Worm (Caenorhabditis elegans) whole organism, mixed stage, embryonic: ENCODE results near the gene F21C10.9.

Experiments used
- ceh-83 ChIP-seq: fragments of 200-800 bp; sonication (Bioruptor generic); optimal IDR thresholded peaks from 2 replicates; lab custom pipeline; 2018; ENCODE audit warnings: mild to moderate bottlenecking, missing genetic modification characterization, missing compliant biosample characterization
- sptf-1 ChIP-seq: sonication (generic microtip); optimal IDR thresholded peaks from 2 replicates; lab custom pipeline; 2017; ENCODE audit warnings: mild to moderate bottlenecking, missing genetic modification characterization, moderate library complexity, missing compliant biosample characterization

DNA sequence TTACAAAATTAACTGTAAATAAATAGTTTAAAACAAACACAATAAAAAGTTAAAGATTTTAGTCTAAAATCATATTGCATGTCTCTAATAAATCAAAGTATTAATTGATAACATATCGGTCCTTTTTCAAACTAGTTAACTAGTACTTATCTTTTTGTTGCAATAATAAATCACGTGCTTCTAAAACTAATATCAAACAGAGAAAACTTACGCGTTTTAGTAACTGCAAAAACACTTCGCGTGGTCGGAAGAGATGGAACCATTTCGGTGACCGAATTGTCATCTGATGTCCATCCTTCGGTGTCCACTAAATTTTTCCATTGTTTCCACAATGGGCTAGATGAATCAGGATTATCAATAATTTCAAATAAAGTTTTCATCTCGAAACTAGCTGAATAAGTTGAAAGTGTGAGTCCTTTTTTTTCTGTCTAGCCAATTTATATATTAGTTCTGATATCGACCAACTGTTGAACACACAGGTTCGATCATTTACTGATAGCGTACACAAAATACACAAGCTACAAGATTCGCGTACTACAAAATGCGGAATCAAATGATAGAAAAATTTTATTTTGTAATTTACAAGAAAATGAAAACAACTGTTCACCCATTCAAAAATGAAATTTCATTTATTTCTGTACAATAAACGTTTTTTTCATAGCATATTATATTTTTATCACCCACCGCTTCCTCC is at the start of gene F21C10.9:
- no peak for TF ChIP-seq ceh-83 (GFP tag; lab: Kevin White, UChicago)
- no peak for TF ChIP-seq sptf-1
